Worm (Caenorhabditis elegans) whole organism, late embryonic: Measurements from ENCODE around the gene B0410.1.

ENCODE experiments used
- C08G9.2 ChIP-seq: sonication (generic microtip); optimal IDR thresholded peaks from 2 replicates; lab custom pipeline; 2016; ENCODE audit warnings: mild to moderate bottlenecking, missing genetic modification characterization, moderate library complexity, missing compliant biosample characterization
- F13H6.1 ChIP-seq: sonication (generic microtip); optimal IDR thresholded peaks from 2 replicates; lab custom pipeline; 2016; ENCODE audit warnings: missing genetic modification characterization, missing compliant biosample characterization
- T23F11.4 ChIP-seq: fragments of 200-800 bp; sonication (Bioruptor generic); optimal IDR thresholded peaks from 2 replicates; lab custom pipeline; 2018; ENCODE audit warnings: mild to moderate bottlenecking, missing genetic modification characterization, missing compliant biosample characterization
- Y22D7AL.16 ChIP-seq: sonication (generic microtip); optimal IDR thresholded peaks from 2 replicates; lab custom pipeline; 2016; ENCODE audit warnings: missing genetic modification characterization, missing compliant biosample characterization
- ahr-1 ChIP-seq: sonication (generic microtip); optimal IDR thresholded peaks from 2 replicates; lab custom pipeline; 2016; ENCODE audit warnings: missing genetic modification characterization, missing compliant biosample characterization
- ama-1 ChIP-seq: fragments of 150-350 bp; optimal IDR thresholded peaks from 2 replicates; lab custom pipeline; 2014
- ceh-14 ChIP-seq: sonication (generic microtip); optimal IDR thresholded peaks from 2 replicates; lab custom pipeline; 2016; ENCODE audit warnings: missing genotype, missing genetic modification characterization, missing compliant biosample characterization
- ceh-24 ChIP-seq: sonication (generic microtip); optimal IDR thresholded peaks from 2 replicates; lab custom pipeline; 2016; ENCODE audit warnings: mild to moderate bottlenecking, missing genetic modification characterization, missing compliant biosample characterization
- ceh-31 ChIP-seq: sonication (generic microtip); optimal IDR thresholded peaks from 2 replicates; lab custom pipeline; 2016; ENCODE audit warnings: missing genetic modification characterization, missing compliant biosample characterization
- ceh-34 ChIP-seq: sonication (generic microtip); optimal IDR thresholded peaks from 2 replicates; lab custom pipeline; 2016; ENCODE audit warnings: mild to moderate bottlenecking, missing genetic modification characterization, missing compliant biosample characterization
- ceh-45 ChIP-seq: fragments of 200-800 bp; sonication (Bioruptor generic); IDR thresholded peaks from 2 replicates; pipeline ENCODE4 v1.3.6; 2022; ENCODE audit warnings: missing genetic modification reagents, missing genetic modification characterization, missing compliant biosample characterization
- ceh-48 ChIP-seq: sonication (generic microtip); optimal IDR thresholded peaks from 2 replicates; lab custom pipeline; 2016; ENCODE audit warnings: missing genetic modification characterization, inconsistent platforms, missing compliant biosample characterization
- ceh-9 ChIP-seq: sonication (generic microtip); optimal IDR thresholded peaks from 2 replicates; lab custom pipeline; 2016; ENCODE audit warnings: mild to moderate bottlenecking, missing genetic modification characterization, inconsistent platforms, missing compliant biosample characterization
- dmd-4 ChIP-seq: sonication (generic microtip); optimal IDR thresholded peaks from 2 replicates; lab custom pipeline; 2016; ENCODE audit warnings: borderline replicate concordance, missing genetic modification characterization, missing compliant biosample characterization
- dve-1 ChIP-seq: sonication (generic microtip); optimal IDR thresholded peaks from 2 replicates; lab custom pipeline; 2017; ENCODE audit warnings: antibody characterized with exemption, mild to moderate bottlenecking, missing genetic modification characterization, missing compliant biosample characterization
- elt-2 ChIP-seq: sonication (generic microtip); optimal IDR thresholded peaks from 2 replicates; lab custom pipeline; 2016; ENCODE audit warnings: missing genetic modification reagents, missing genetic modification characterization, missing compliant biosample characterization
- fax-1 ChIP-seq: sonication (generic microtip); optimal IDR thresholded peaks from 2 replicates; lab custom pipeline; 2016; ENCODE audit warnings: missing genotype, missing genetic modification characterization, missing compliant biosample characterization
- fkh-10 ChIP-seq: fragments of 150-350 bp; optimal IDR thresholded peaks from 2 replicates; lab custom pipeline; 2014; ENCODE audit warnings: missing biosample characterization, missing genetic modification reagents, missing genetic modification characterization
- fkh-6 ChIP-seq: sonication (generic microtip); optimal IDR thresholded peaks from 2 replicates; lab custom pipeline; 2016; ENCODE audit warnings: missing genetic modification characterization, missing compliant biosample characterization
- gmeb-2 ChIP-seq: sonication (generic microtip); optimal IDR thresholded peaks from 2 replicates; lab custom pipeline; 2016; ENCODE audit warnings: missing genetic modification characterization, inconsistent platforms, missing compliant biosample characterization
- hlh-13 ChIP-seq: fragments of 200-800 bp; sonication (Bioruptor generic); optimal IDR thresholded peaks from 2 replicates; lab custom pipeline; 2018; ENCODE audit warnings: mild to moderate bottlenecking, missing genetic modification characterization, missing compliant biosample characterization
- hlh-30 ChIP-seq: sonication (generic microtip); optimal IDR thresholded peaks from 2 replicates; lab custom pipeline; 2017; ENCODE audit warnings: antibody characterized with exemption, missing genetic modification characterization, missing compliant biosample characterization; ENCODE audit not compliant: insufficient read depth
- hlh-8 ChIP-seq: sonication (generic microtip); optimal IDR thresholded peaks from 2 replicates; lab custom pipeline; 2016; ENCODE audit warnings: missing genotype, missing genetic modification characterization, missing compliant biosample characterization
- lin-11 ChIP-seq: fragments of 200-800 bp; sonication (Bioruptor generic); optimal IDR thresholded peaks from 2 replicates; lab custom pipeline; 2018; ENCODE audit warnings: mild to moderate bottlenecking, missing genetic modification characterization, missing compliant biosample characterization
- mec-3 ChIP-seq: sonication (generic microtip); optimal IDR thresholded peaks from 2 replicates; lab custom pipeline; 2016; ENCODE audit warnings: borderline replicate concordance, missing genetic modification characterization, missing compliant biosample characterization
- nfya-1 ChIP-seq: sonication (generic microtip); optimal IDR thresholded peaks from 2 replicates; lab custom pipeline; 2017; ENCODE audit warnings: missing genetic modification characterization, mild to moderate bottlenecking, missing compliant biosample characterization, antibody characterized with exemption, moderate library complexity
- nhr-11 ChIP-seq: fragments of 150-350 bp; optimal IDR thresholded peaks from 2 replicates; lab custom pipeline; 2014; ENCODE audit warnings: missing biosample characterization, missing genetic modification characterization
- odd-2 ChIP-seq: sonication (generic microtip); optimal IDR thresholded peaks from 2 replicates; lab custom pipeline; 2017; ENCODE audit warnings: antibody characterized with exemption, mild to moderate bottlenecking, missing genetic modification characterization, missing compliant biosample characterization
- pat-9 ChIP-seq: fragments of 200-800 bp; sonication (Bioruptor generic); optimal IDR thresholded peaks from 2 replicates; lab custom pipeline; 2018; ENCODE audit warnings: mild to moderate bottlenecking, missing genetic modification characterization, moderate library complexity, missing compliant biosample characterization
- pax-1 ChIP-seq: fragments of 150-350 bp; optimal IDR thresholded peaks from 2 replicates; lab custom pipeline; 2014; ENCODE audit warnings: missing biosample characterization, missing genetic modification characterization
- pqm-1 ChIP-seq: sonication (generic microtip); optimal IDR thresholded peaks from 2 replicates; lab custom pipeline; 2016; ENCODE audit warnings: missing genetic modification characterization, missing compliant biosample characterization
- pros-1 ChIP-seq: fragments of 150-350 bp; optimal IDR thresholded peaks from 2 replicates; lab custom pipeline; 2014; ENCODE audit warnings: missing biosample characterization, missing genetic modification reagents, missing genetic modification characterization
- rnt-1 ChIP-seq: sonication (generic microtip); optimal IDR thresholded peaks from 2 replicates; lab custom pipeline; 2016; ENCODE audit warnings: missing genetic modification characterization, missing compliant biosample characterization
- sox-2 ChIP-seq: fragments of 200-800 bp; sonication (Bioruptor generic); IDR thresholded peaks from 2 replicates; pipeline ENCODE4 v1.3.6; 2022; ENCODE audit warnings: missing genetic modification reagents, missing genetic modification characterization, missing compliant biosample characterization
- syd-9 ChIP-seq: sonication (generic microtip); optimal IDR thresholded peaks from 2 replicates; lab custom pipeline; 2016; ENCODE audit warnings: mild to moderate bottlenecking, missing genetic modification characterization, moderate library complexity, missing compliant biosample characterization
- tbx-7 ChIP-seq: sonication (generic microtip); optimal IDR thresholded peaks from 2 replicates; lab custom pipeline; 2016; ENCODE audit warnings: missing genotype, missing genetic modification characterization, missing compliant biosample characterization
- ttx-3 ChIP-seq: sonication (generic microtip); optimal IDR thresholded peaks from 2 replicates; lab custom pipeline; 2016; ENCODE audit warnings: missing genetic modification reagents, missing genetic modification characterization, missing compliant biosample characterization
- unc-3 ChIP-seq, 2 experiments: fragments of 200-800 bp in 1 of 2; sonication (Bioruptor generic) in 1 of 2; sonication (generic microtip) in 1 of 2; conservative IDR thresholded peaks in 1 of 2; optimal IDR thresholded peaks in 1 of 2; 2 replicates each; pipeline versions ENCODE4 v1.3.6 to Lab custom; 2016 to 2022; ENCODE audit warnings: missing compliant biosample characterization in 2 of 2, missing genetic modification characterization in 2 of 2, missing genetic modification reagents in 1 of 2
- unc-42 ChIP-seq: sonication (generic microtip); optimal IDR thresholded peaks from 2 replicates; lab custom pipeline; 2016; ENCODE audit warnings: missing genotype, missing genetic modification characterization, missing compliant biosample characterization
- unc-55 ChIP-seq: sonication (generic microtip); optimal IDR thresholded peaks from 2 replicates; lab custom pipeline; 2017; ENCODE audit warnings: missing biosample characterization, missing genetic modification reagents, missing genetic modification characterization
- zip-5 ChIP-seq: sonication (generic microtip); optimal IDR thresholded peaks from 2 replicates; lab custom pipeline; 2016; ENCODE audit warnings: missing genetic modification characterization, missing compliant biosample characterization

B0410.1 gene

DNA sequence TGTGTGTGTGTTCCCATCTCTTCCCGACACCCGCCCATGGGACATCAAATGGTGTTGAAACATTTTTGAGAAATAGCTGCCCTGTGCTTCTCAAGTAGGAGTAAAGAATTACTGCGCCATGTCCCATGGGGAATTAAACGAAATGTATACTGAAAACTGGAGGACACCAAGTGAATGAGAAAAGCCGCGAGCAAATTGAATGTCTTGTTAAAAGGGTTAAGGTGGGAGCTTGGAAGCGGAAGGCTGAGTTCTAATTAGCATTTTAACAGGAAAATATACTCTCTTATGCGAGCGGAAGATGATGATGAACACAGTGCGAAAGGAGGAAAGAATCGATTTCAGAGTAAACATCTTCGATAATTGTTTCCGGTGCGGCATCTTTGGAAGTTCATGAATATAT lies 30.1 kb downstream of the B0410.1 start:
- TF ChIP-seq unc-55 (GFP tag; lab: Kevin White, UChicago) (peak; percentile 31), hlh-13 (GFP tag; lab: Kevin White, UChicago) (no peak), ceh-34 (tag; lab: Kevin White, UChicago) (no peak), ceh-14 (tag; lab: Kevin White, UChicago) (peak; percentile 5), rnt-1 (tag; lab: Kevin White, UChicago) (no peak), nfya-1 (tag; lab: Kevin White, UChicago) (no peak), ceh-45 (GFP tag; lab: Robert Waterston, UW) (no peak), tbx-7 (tag; lab: Kevin White, UChicago) (no peak), hlh-8 (tag; lab: Kevin White, UChicago) (no peak), hlh-30 (no peak), fkh-6 (no peak), pros-1 (tag; lab: Kevin White, UChicago) (no peak), F13H6.1 (tag; lab: Kevin White, UChicago) (no peak), ceh-24 (tag; lab: Kevin White, UChicago) (no peak), C08G9.2 (tag; lab: Kevin White, UChicago) (no peak), ceh-48 (tag; lab: Kevin White, UChicago) (no peak), lin-11 (tag; lab: Kevin White, UChicago) (no peak), ceh-9 (tag; lab: Kevin White, UChicago) (no peak), unc-3 (GFP tag; conservative IDR thresholded peaks at IDR 0.05; lab: Robert Waterston, UW) (no peak), unc-3 (tag; optimal IDR thresholded peaks at IDR 0.05; lab: Kevin White, UChicago) (no peak), ahr-1 (tag; lab: Kevin White, UChicago) (no peak), dve-1 (tag; lab: Kevin White, UChicago) (no peak), syd-9 (tag; lab: Kevin White, UChicago) (no peak), ceh-31 (tag; lab: Kevin White, UChicago) (peak; percentile 7), unc-42 (tag; lab: Kevin White, UChicago) (peak; percentile 79)

DNA sequence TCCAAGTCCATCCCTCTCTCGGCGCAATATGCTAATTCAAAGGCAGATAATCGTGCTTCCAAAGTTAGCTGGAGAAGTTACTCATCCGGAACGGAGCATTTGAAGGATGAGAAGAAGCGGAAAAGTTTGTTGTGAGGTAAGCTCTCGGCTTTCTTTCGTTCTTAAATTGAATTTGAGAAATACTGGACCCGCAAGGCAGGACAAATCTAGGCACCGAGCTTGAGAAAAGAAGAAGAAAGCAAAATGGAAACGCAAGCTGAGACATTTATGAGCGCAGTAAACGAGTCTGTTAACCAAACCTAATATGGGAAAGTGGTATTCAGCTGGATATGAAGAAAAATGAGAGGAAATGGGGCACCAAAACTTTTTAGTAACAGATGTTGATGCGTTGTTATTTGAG lies 31.6 kb downstream of the B0410.1 start:
- peak; percentile 42 for TF ChIP-seq ceh-31 (tag; lab: Kevin White, UChicago)
- TF ChIP-seq unc-42 (tag; lab: Kevin White, UChicago): peak; percentile 89
- no peak for TF ChIP-seq ceh-24 (tag; lab: Kevin White, UChicago)
- TF ChIP-seq elt-2 (tag; lab: Kevin White, UChicago): no peak

DNA sequence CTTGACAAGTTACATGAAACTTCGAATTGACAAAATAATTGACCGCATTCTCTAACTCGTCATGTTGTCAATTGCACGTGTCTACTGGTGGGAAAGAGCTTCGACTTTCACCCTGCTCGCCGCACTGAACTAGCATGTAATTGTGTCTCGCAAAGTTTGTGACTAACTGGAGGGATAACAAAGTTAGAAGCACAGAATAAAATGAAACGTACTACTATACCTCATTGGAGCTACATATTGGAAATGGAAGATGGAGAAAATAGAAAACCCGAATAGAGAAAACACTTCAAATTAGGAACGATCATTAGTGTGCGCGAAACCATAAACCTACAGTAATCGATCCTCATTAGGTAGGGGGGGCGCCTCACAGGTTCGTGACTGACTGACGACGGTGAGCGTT lies 33.2 kb downstream of the B0410.1 start:
- peak; percentile 40 for TF ChIP-seq unc-42 (tag; lab: Kevin White, UChicago)
- no peak for TF ChIP-seq pat-9 (tag; lab: Kevin White, UChicago)

- TF ChIP-seq odd-2 (tag; lab: Kevin White, UChicago) (no peak), unc-55 (GFP tag; lab: Kevin White, UChicago) (peak; percentile 30)
These were observed 33.7 kb downstream of the B0410.1 start for ce11 chrX:2928089-2928488.

- TF ChIP-seq gmeb-2 (tag; lab: Kevin White, UChicago): no peak
These were observed 37.5 kb downstream of the B0410.1 start for ce11 chrX:2931852-2932251.

DNA sequence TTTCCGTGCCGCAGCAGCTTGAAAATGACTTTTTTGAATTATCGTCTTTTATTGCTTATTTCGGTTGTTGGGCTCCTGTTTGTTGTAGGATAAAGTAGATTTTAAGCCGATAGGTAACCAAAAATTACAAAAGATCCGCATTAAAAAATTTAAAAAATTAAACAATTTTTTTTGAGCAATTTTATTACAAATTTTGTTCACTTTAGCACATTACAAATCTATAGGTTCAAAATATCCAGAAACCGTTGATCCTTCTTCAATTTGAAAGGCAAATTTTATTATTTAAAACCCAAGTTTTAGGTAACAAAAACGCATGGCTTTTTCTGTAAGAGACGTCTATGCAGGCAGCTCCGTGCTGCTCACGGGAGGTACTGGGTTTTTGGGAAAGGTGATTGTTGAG lies 38.7 kb downstream of the B0410.1 start, which contains the start of gene fard-1:
fard-1 (plus strand) TSS at position 301 of the 400 bp plus-strand sequence.
- TF ChIP-seq pax-1 (no peak), rnt-1 (tag; lab: Kevin White, UChicago) (no peak), nfya-1 (tag; lab: Kevin White, UChicago) (no peak), nhr-11 (tag; lab: Kevin White, UChicago) (no peak), T23F11.4 (GFP tag; lab: Kevin White, UChicago) (no peak), Y22D7AL.16 (tag; lab: Kevin White, UChicago) (no peak), zip-5 (tag; lab: Kevin White, UChicago) (no peak), mec-3 (no peak), odd-2 (tag; lab: Kevin White, UChicago) (no peak), ama-1 (lab: Kevin White, UChicago) (no peak), fax-1 (tag; lab: Kevin White, UChicago) (no peak), ceh-31 (tag; lab: Kevin White, UChicago) (no peak), fkh-10 (GFP tag; lab: Kevin White, UChicago) (no peak), sox-2 (GFP tag; lab: Robert Waterston, UW) (no peak), dmd-4 (tag; lab: Kevin White, UChicago) (no peak), ttx-3 (tag; lab: Kevin White, UChicago) (no peak), pqm-1 (tag; lab: Kevin White, UChicago) (no peak)
- TF ChIP-seq, all 69 proteins: peak for 0
